Fruit fly (Drosophila melanogaster) whole organism, embryonic: ENCODE data around the gene TMEM216.

Experiments
- Bteb2 ChIP-seq: fragments of 200-800 bp; sonication (Bioruptor generic); optimal IDR thresholded peaks from 2 replicates; lab custom pipeline; 2016; ENCODE audit warnings: missing biosample characterization, missing genetic modification characterization
- CG10565 ChIP-seq: fragments of 200-800 bp; sonication (Bioruptor generic); optimal IDR thresholded peaks from 3 replicates; lab custom pipeline; 2016; ENCODE audit warnings: missing biosample characterization, mild to moderate bottlenecking, missing genetic modification characterization
- CG12071 ChIP-seq: fragments of 200-800 bp; sonication (Bioruptor generic); optimal IDR thresholded peaks from 3 replicates; lab custom pipeline; 2018; ENCODE audit warnings: missing biosample characterization, mild to moderate bottlenecking, missing genetic modification characterization
- CG13296 ChIP-seq: fragments of 200-800 bp; sonication (Bioruptor generic); optimal IDR thresholded peaks from 3 replicates; lab custom pipeline; 2018; ENCODE audit warnings: missing biosample characterization, mild to moderate bottlenecking, missing genetic modification characterization
- CG13894 ChIP-seq: fragments of 200-800 bp; sonication (Bioruptor generic); optimal IDR thresholded peaks from 3 replicates; lab custom pipeline; 2018; ENCODE audit warnings: missing biosample characterization, mild to moderate bottlenecking, missing genetic modification characterization, moderate library complexity
- CG15073 ChIP-seq: fragments of 200-800 bp; sonication (Bioruptor generic); optimal IDR thresholded peaks from 2 replicates; lab custom pipeline; 2016; ENCODE audit warnings: missing biosample characterization, missing genetic modification characterization
- CG15514 ChIP-seq: fragments of 200-800 bp; sonication (Bioruptor generic); optimal IDR thresholded peaks from 3 replicates; lab custom pipeline; 2017; ENCODE audit warnings: missing biosample characterization, missing genetic modification characterization, mild to moderate bottlenecking, moderate library complexity, missing genetic modification reagents
- CG17802 ChIP-seq: fragments of 200-800 bp; sonication (Bioruptor generic); optimal IDR thresholded peaks from 2 replicates; lab custom pipeline; 2018; ENCODE audit warnings: missing biosample characterization, mild to moderate bottlenecking, missing genetic modification characterization, moderate library complexity
- CG2678 ChIP-seq: fragments of 200-800 bp; sonication (Bioruptor generic); optimal IDR thresholded peaks from 3 replicates; lab custom pipeline; 2019; ENCODE audit warnings: missing biosample characterization, mild to moderate bottlenecking, missing genetic modification characterization, moderate library complexity
- CG3065 ChIP-seq: fragments of 200-800 bp; sonication (Bioruptor generic); optimal IDR thresholded peaks from 2 replicates; lab custom pipeline; 2016; ENCODE audit warnings: missing biosample characterization, missing genetic modification characterization
- CG32532 ChIP-seq: fragments of 200-800 bp; sonication (Bioruptor generic); IDR thresholded peaks from 2 replicates; pipeline ENCODE4 v1.3.6; 2022; ENCODE audit warnings: missing biosample characterization, missing genetic modification characterization
- CG34376 ChIP-seq: fragments of 200-800 bp; sonication (Bioruptor generic); optimal IDR thresholded peaks from 2 replicates; lab custom pipeline; 2018; ENCODE audit warnings: missing biosample characterization, mild to moderate bottlenecking, missing genetic modification characterization
- CG4707 ChIP-seq: fragments of 200-800 bp; sonication (Bioruptor generic); optimal IDR thresholded peaks from 2 replicates; lab custom pipeline; 2018; ENCODE audit warnings: missing biosample characterization, mild to moderate bottlenecking, missing genetic modification characterization, moderate library complexity
- CG4730 ChIP-seq: fragments of 200-800 bp; sonication (Bioruptor generic); IDR thresholded peaks from 2 replicates; pipeline ENCODE4 v1.3.6; 2022; ENCODE audit warnings: missing biosample characterization, missing genetic modification characterization
- CG9609 ChIP-seq: fragments of 200-800 bp; sonication (Bioruptor generic); optimal IDR thresholded peaks from 3 replicates; lab custom pipeline; 2016; ENCODE audit warnings: missing biosample characterization, missing genetic modification characterization
- Camta ChIP-seq: fragments of 200-800 bp; sonication (Bioruptor generic); optimal IDR thresholded peaks from 2 replicates; lab custom pipeline; 2016; ENCODE audit warnings: missing biosample characterization, missing genetic modification characterization
- CrebB ChIP-seq: fragments of 200-800 bp; sonication (Bioruptor generic); optimal IDR thresholded peaks from 3 replicates; lab custom pipeline; 2018; ENCODE audit warnings: missing biosample characterization, mild to moderate bottlenecking, missing genetic modification characterization
- Eip74EF ChIP-seq, 2 experiments: fragments of 200-800 bp in 1 of 2; fragments of >200 bp in 1 of 2; sonication (Bioruptor generic) in 1 of 2; optimal IDR thresholded peaks; 2 replicates each; lab custom pipeline; 2017 to 2019; ENCODE audit warnings: missing biosample characterization in 2 of 2, missing genetic modification characterization in 2 of 2, mild to moderate bottlenecking in 1 of 2, moderate library complexity in 1 of 2
- GATAe ChIP-seq: fragments of 200-800 bp; sonication (Bioruptor generic); conservative IDR thresholded peaks from 2 replicates; pipeline ENCODE4 v1.3.6; 2022; ENCODE audit warnings: missing biosample characterization, missing genetic modification characterization
- Gug ChIP-seq: fragments of 200-800 bp; sonication (Bioruptor generic); IDR thresholded peaks from 4 replicates; pipeline ENCODE4 v1.3.6; 2022; ENCODE audit warnings: missing biosample characterization, missing genetic modification characterization
- H15 ChIP-seq: fragments of 200-800 bp; sonication (Bioruptor generic); IDR thresholded peaks from 3 replicates; pipeline ENCODE4 v1.3.6; 2022; ENCODE audit warnings: missing biosample characterization, missing genetic modification characterization
- MESR4 ChIP-seq: fragments of 200-800 bp; sonication (Bioruptor generic); optimal IDR thresholded peaks from 2 replicates; lab custom pipeline; 2018; ENCODE audit warnings: missing biosample characterization, mild to moderate bottlenecking, missing genetic modification characterization, moderate library complexity
- Ptx1 ChIP-seq: fragments of 200-800 bp; sonication (Bioruptor generic); IDR thresholded peaks from 2 replicates; pipeline ENCODE4 v1.3.6; 2022; ENCODE audit warnings: missing biosample characterization, missing genetic modification characterization
- Ravus ChIP-seq: fragments of 200-800 bp; sonication (Bioruptor generic); IDR thresholded peaks from 2 replicates; pipeline ENCODE4 v1.3.6; 2022; ENCODE audit warnings: missing biosample characterization, missing genetic modification characterization
- Six4 ChIP-seq: fragments of 200-800 bp; sonication (Bioruptor generic); optimal IDR thresholded peaks from 2 replicates; lab custom pipeline; 2016; ENCODE audit warnings: missing biosample characterization, missing genetic modification characterization
- Sox102F ChIP-seq: fragments of 200-800 bp; sonication (Bioruptor generic); optimal IDR thresholded peaks from 2 replicates; lab custom pipeline; 2018; ENCODE audit warnings: missing biosample characterization, mild to moderate bottlenecking, missing genetic modification characterization, moderate library complexity
- amos ChIP-seq: fragments of 200-800 bp; sonication (Bioruptor generic); IDR thresholded peaks from 2 replicates; pipeline ENCODE4 v1.3.6; 2022; ENCODE audit warnings: missing biosample characterization, missing genetic modification characterization; ENCODE audit not compliant: partially characterized antibody
- aop ChIP-seq: fragments of 200-800 bp; sonication (Bioruptor generic); IDR thresholded peaks from 2 replicates; pipeline ENCODE4 v1.3.6; 2022; ENCODE audit warnings: missing biosample characterization, missing genetic modification characterization
- ap ChIP-seq: fragments of 200-800 bp; sonication (Bioruptor generic); IDR thresholded peaks from 2 replicates; pipeline ENCODE4 v1.3.6; 2022; ENCODE audit warnings: missing biosample characterization, missing genetic modification characterization
- btn ChIP-seq: fragments of 200-800 bp; sonication (Bioruptor generic); optimal IDR thresholded peaks from 2 replicates; lab custom pipeline; 2016; ENCODE audit warnings: missing biosample characterization, missing genetic modification characterization
- caup ChIP-seq: fragments of 200-800 bp; sonication (Bioruptor generic); optimal IDR thresholded peaks from 3 replicates; lab custom pipeline; 2017; ENCODE audit warnings: missing biosample characterization, mild to moderate bottlenecking, missing genetic modification characterization, moderate library complexity; ENCODE audit not compliant: severe bottlenecking
- chif ChIP-seq, 2 experiments: fragments of 200-800 bp; sonication (Bioruptor generic); optimal IDR thresholded peaks; 3 replicates each; lab custom pipeline; 2016; ENCODE audit warnings: missing biosample characterization in 2 of 2, missing genetic modification characterization in 2 of 2
- corto ChIP-seq: fragments of 200-800 bp; sonication (Bioruptor generic); optimal IDR thresholded peaks from 2 replicates; lab custom pipeline; 2016; ENCODE audit warnings: missing biosample characterization, mild to moderate bottlenecking, missing genetic modification characterization, moderate library complexity
- crc ChIP-seq: fragments of 200-800 bp; sonication (Bioruptor generic); optimal IDR thresholded peaks from 2 replicates; lab custom pipeline; 2016; ENCODE audit warnings: missing biosample characterization, missing genetic modification characterization
- disco-r ChIP-seq: fragments of 200-800 bp; sonication (Bioruptor generic); optimal IDR thresholded peaks from 2 replicates; lab custom pipeline; 2016; ENCODE audit warnings: missing biosample characterization, missing genetic modification characterization
- dm ChIP-seq: fragments of 200-800 bp; sonication (Bioruptor generic); optimal IDR thresholded peaks from 3 replicates; lab custom pipeline; 2016; ENCODE audit warnings: missing biosample characterization, missing genetic modification characterization
- fu2 ChIP-seq: fragments of 200-800 bp; sonication (Bioruptor generic); optimal IDR thresholded peaks from 2 replicates; lab custom pipeline; 2016; ENCODE audit warnings: missing biosample characterization, missing genetic modification characterization
- ind ChIP-seq: fragments of 200-800 bp; sonication (Bioruptor generic); optimal IDR thresholded peaks from 3 replicates; lab custom pipeline; 2016; ENCODE audit warnings: missing biosample characterization, missing genetic modification characterization
- lbe ChIP-seq: fragments of 200-800 bp; sonication (Bioruptor generic); optimal IDR thresholded peaks from 2 replicates; lab custom pipeline; 2016; ENCODE audit warnings: missing biosample characterization, mild to moderate bottlenecking, missing genetic modification characterization
- lov ChIP-seq, 2 experiments: fragments of 200-800 bp in 1 of 2; fragments of >200 bp in 1 of 2; sonication (Bioruptor generic) in 1 of 2; IDR thresholded peaks in 1 of 2; optimal IDR thresholded peaks in 1 of 2; 2 replicates in 1 of 2; 3 replicates in 1 of 2; pipeline versions ENCODE4 v1.3.6 to Lab custom; 2017 to 2022; ENCODE audit warnings: missing biosample characterization in 1 of 2, missing genetic modification characterization in 1 of 2
- p53 ChIP-seq: fragments of 200-800 bp; sonication (Bioruptor generic); optimal IDR thresholded peaks from 2 replicates; lab custom pipeline; 2016; ENCODE audit warnings: missing biosample characterization, missing genetic modification characterization
- pan ChIP-seq, 4 experiments: fragments of >200 bp in 3 of 4; fragments of 200-800 bp in 1 of 4; sonication (Bioruptor generic) in 1 of 4; optimal IDR thresholded peaks in 3 of 4; IDR thresholded peaks in 1 of 4; 2 replicates each; pipeline versions ENCODE4 v1.3.6 to Lab custom; 2017 to 2022; ENCODE audit warnings: missing biosample characterization in 2 of 4, missing genetic modification characterization in 2 of 4, mixed read lengths in 1 of 4
- peb ChIP-seq: fragments of 200-800 bp; sonication (Bioruptor generic); IDR thresholded peaks from 2 replicates; pipeline ENCODE4 v1.3.6; 2022; ENCODE audit warnings: missing biosample characterization, missing genetic modification characterization
- salm ChIP-seq: fragments of 200-800 bp; sonication (Bioruptor generic); optimal IDR thresholded peaks from 2 replicates; lab custom pipeline; 2018; ENCODE audit warnings: missing biosample characterization, mild to moderate bottlenecking, missing genetic modification characterization
- schlank ChIP-seq: fragments of 200-800 bp; sonication (Bioruptor generic); optimal IDR thresholded peaks from 2 replicates; lab custom pipeline; 2018; ENCODE audit warnings: missing biosample characterization, mild to moderate bottlenecking, missing genetic modification characterization
- zen2 ChIP-seq: fragments of 200-800 bp; sonication (Bioruptor generic); IDR thresholded peaks from 3 replicates; pipeline ENCODE4 v1.3.6; 2022; ENCODE audit warnings: missing biosample characterization, missing genetic modification characterization; ENCODE audit not compliant: partially characterized antibody
- zfh1 ChIP-seq: fragments of 200-800 bp; sonication (Bioruptor generic); IDR thresholded peaks from 3 replicates; pipeline ENCODE4 v1.3.6; 2022; ENCODE audit warnings: missing biosample characterization, missing genetic modification characterization

TMEM216 gene

dm6 chr3R:8747134-8747870 lies 31.3 kb downstream of the TMEM216 start, which contains the start of the genes CG9801 and Nasp (continued):
- TF ChIP-seq chif (GFP tag; optimal IDR thresholded peaks at IDR 0.05; lab: Kevin White, UChicago): peak in 1 of 2 experiments; percentile 41
- no peak for TF ChIP-seq caup (GFP tag; lab: Kevin White, UChicago)
- no peak for TF ChIP-seq disco-r
- TF ChIP-seq CG15514 (GFP tag; lab: Kevin White, UChicago): peak; percentile 81
- peak; percentile 51 for TF ChIP-seq CG12071
- TF ChIP-seq Sox102F: no peak
- peak; percentile 48 for TF ChIP-seq CrebB (tag; lab: Kevin White, UChicago)
- TF ChIP-seq btn (GFP tag; lab: Kevin White, UChicago): no peak
- peak; percentile 30 for TF ChIP-seq CG2678 (tag; lab: Kevin White, UChicago)
- peak; percentile 81 for TF ChIP-seq p53
- peak; percentile 50 for TF ChIP-seq MESR4 (GFP tag; lab: Kevin White, UChicago)
- TF ChIP-seq CG3065 (GFP tag; lab: Kevin White, UChicago): no peak
- no peak for TF ChIP-seq CG9609 (GFP tag; lab: Kevin White, UChicago)
- no peak for TF ChIP-seq CG13296 (GFP tag; lab: Kevin White, UChicago)
- no peak for TF ChIP-seq Six4 (GFP tag; lab: Kevin White, UChicago)
- peak; percentile 35 for TF ChIP-seq dm (GFP tag; lab: Kevin White, UChicago)
- TF ChIP-seq lbe (GFP tag; lab: Kevin White, UChicago): peak; percentile 43
- no peak for TF ChIP-seq schlank (tag; lab: Kevin White, UChicago)
- TF ChIP-seq CG4730 (GFP tag; lab: Robert Waterston, UW): no peak
- TF ChIP-seq Bteb2 (GFP tag; lab: Kevin White, UChicago): peak; percentile 36
- TF ChIP-seq GATAe (GFP tag; lab: Robert Waterston, UW): no peak
- TF ChIP-seq lov (optimal IDR thresholded peaks at IDR 0.05; lab: Kevin White, UChicago): no peak
- no peak for TF ChIP-seq lov (GFP tag; IDR thresholded peaks at IDR 0.05; lab: Robert Waterston, UW)
- 0 out of 2 replicates have a peak, but pooled peaks have one; percentile 9 for TF ChIP-seq CG32532
- no peak for TF ChIP-seq ap (GFP tag; lab: Robert Waterston, UW)
- peak in 1 of 2 experiments; percentile 73 for TF ChIP-seq Eip74EF (GFP tag; optimal IDR thresholded peaks at IDR 0.05; lab: Kevin White, UChicago)
- no peak for TF ChIP-seq CG13894 (tag; lab: Kevin White, UChicago)
- no peak for TF ChIP-seq fu2 (GFP tag; lab: Kevin White, UChicago)
- no peak for TF ChIP-seq CG17802 (tag; lab: Kevin White, UChicago)
- TF ChIP-seq CG15073 (GFP tag; lab: Kevin White, UChicago): no peak
- TF ChIP-seq corto (GFP tag; lab: Kevin White, UChicago): no peak
- 0 out of 2 replicates have a peak, but pooled peaks have one; percentile 30 for TF ChIP-seq peb (GFP tag; lab: Robert Waterston, UW)
- no peak for TF ChIP-seq CG4707 (GFP tag; lab: Kevin White, UChicago)
- no peak for TF ChIP-seq CG10565 (GFP tag; lab: Kevin White, UChicago)
- TF ChIP-seq Ptx1: no peak
- no peak for TF ChIP-seq Ravus (GFP tag; lab: Robert Waterston, UW)
- TF ChIP-seq crc (GFP tag; lab: Kevin White, UChicago): no peak
- peak; percentile 19 for TF ChIP-seq ind (GFP tag; lab: Kevin White, UChicago)
- peak; percentile 29; the same call in 1 of the 3 replicates for TF ChIP-seq zfh1 (GFP tag; lab: Robert Waterston, UW)
- no peak for TF ChIP-seq aop (GFP tag; lab: Robert Waterston, UW)
- no peak for TF ChIP-seq pan (optimal IDR thresholded peaks at IDR 0.05; lab: Kevin White, UChicago)
- peak in 1 of 2 experiments; percentile 35 for TF ChIP-seq pan (GFP tag; optimal IDR thresholded peaks at IDR 0.05 in 1 of 2, IDR thresholded peaks at IDR 0.05 in 1 of 2)
- no peak for TF ChIP-seq H15 (GFP tag; lab: Robert Waterston, UW)
- no peak for TF ChIP-seq Camta
- no peak for TF ChIP-seq CG34376 (GFP tag; lab: Kevin White, UChicago)
- TF ChIP-seq amos (GFP tag; lab: Robert Waterston, UW): peak; percentile 83
- TF ChIP-seq Gug (GFP tag; lab: Robert Waterston, UW): 0 out of 4 replicates have a peak, but pooled peaks have one; percentile 12
- TF ChIP-seq salm (tag; lab: Kevin White, UChicago): no peak
- TF ChIP-seq zen2 (GFP tag; lab: Robert Waterston, UW): 0 out of 3 replicates have a peak, but pooled peaks have one; percentile 6
